Worm (Caenorhabditis elegans): Measurements from ENCODE around the gene flp-14.

DNA sequence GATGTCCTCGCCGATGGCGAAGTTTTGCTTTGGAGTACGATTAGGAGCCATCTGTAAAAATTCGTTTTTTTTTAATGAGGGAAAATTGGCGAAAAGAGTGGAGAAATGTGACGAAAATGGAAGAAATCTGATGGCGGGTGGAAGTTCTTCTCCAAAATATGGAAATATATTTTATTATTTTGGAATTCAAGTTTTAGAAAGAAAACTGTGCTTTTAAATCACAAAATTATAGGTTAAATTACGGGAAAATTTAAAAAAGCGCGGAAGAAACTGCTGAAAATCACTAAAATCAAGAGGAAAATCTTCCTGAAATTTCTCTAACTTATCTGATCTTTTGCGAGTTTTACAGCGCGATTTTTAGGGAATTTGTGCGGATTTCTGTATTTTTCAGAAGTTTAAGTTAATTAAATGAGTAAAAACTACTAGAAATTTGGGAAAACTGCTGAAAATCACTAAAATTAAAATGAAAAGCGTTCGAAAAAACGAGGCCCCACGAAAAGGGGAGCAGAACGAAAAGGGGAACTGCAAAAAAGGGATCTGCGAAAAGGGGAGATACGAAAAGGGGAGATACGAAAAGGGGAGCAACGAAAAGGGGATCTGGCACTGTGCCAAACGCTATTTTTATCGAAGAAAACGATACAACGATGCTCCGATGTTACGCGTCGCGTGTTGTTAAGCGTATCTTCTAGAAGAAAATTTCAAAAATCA lies 32.6 kb upstream of the flp-14 start, which contains the start of the genes cec-7 and enu-3.5:
- TF ChIP-seq hlh-1 (tag; optimal IDR thresholded peaks at IDR 0.05) (no peak), cnd-1 (tag; optimal IDR thresholded peaks at IDR 0.05) (no peak), bed-3 (GFP tag; optimal IDR thresholded peaks at IDR 0.05) (no peak), ztf-11 (tag; optimal IDR thresholded peaks at IDR 0.05) (no peak), nhr-28 (tag; optimal IDR thresholded peaks at IDR 0.05) (no peak), nhr-76 (tag; optimal IDR thresholded peaks at IDR 0.05) (no peak), ceh-83 (GFP tag; optimal IDR thresholded peaks at IDR 0.05) (no peak), unc-62 (GFP tag; optimal IDR thresholded peaks at IDR 0.05) (no peak), zip-8 (tag; optimal IDR thresholded peaks at IDR 0.05) (no peak), blmp-1 (tag; optimal IDR thresholded peaks at IDR 0.05) (no peak), mep-1 (tag; optimal IDR thresholded peaks at IDR 0.05) (no peak), pha-4 (tag; optimal IDR thresholded peaks at IDR 0.05) (no peak), snpc-4 (tag; optimal IDR thresholded peaks at IDR 0.05) (no peak), nhr-12 (tag; optimal IDR thresholded peaks at IDR 0.05) (no peak)
